Worm (Caenorhabditis elegans): ENCODE measurements around the gene nuo-4.

The nuo-4 gene

DNA sequence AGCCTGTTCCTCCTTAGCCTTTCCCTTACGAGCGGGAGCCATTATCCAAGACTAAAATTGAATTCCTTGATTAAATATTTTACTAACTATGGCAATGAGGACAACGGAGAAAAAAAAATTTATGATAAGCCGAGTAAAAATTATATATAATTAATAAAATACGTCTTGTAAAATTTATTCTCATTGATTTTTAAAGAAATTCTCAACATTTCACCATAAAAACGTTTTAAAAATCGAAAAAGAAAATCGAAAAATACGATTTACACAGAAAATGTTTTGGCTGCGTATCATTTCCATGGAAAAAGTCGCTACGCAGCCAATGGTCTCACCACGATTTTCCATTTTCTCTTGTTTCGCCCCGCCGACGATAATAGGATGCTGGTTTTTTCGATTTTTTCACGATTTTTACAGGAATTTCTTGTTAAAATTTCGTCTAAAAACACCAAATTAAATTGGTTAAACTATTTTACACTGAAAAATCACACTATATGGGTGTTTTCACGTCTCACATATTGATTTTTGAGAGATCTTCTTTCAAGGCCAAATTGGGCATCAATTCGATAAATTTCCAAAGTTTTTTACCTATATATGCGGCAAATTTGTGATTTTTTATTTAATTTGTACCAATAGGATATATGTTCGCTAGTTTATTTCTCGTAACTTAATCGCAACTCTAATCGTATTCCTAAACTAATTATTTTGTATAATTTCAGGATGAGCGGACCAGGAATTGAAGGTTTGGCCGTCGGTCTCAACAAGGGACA lies 21.1 kb upstream of the nuo-4 start, which contains the start of the genes rps-14 and rpl-36:
rps-14 (minus strand) TSS at position 51 of the 764 bp plus-strand sequence.
rpl-36 (plus strand) TSS at position 714 of the 764 bp plus-strand sequence.
- peak in 1 of 2 experiments; percentile 75 for TF ChIP-seq ztf-11 (tag; optimal IDR thresholded peaks at IDR 0.05)
- peak; percentile 78 for TF ChIP-seq C04F5.9 (tag; optimal IDR thresholded peaks at IDR 0.05)
- peak; percentile 66 for TF ChIP-seq fkh-10 (GFP tag; optimal IDR thresholded peaks at IDR 0.05)
- TF ChIP-seq lin-35 (GFP tag; optimal IDR thresholded peaks at IDR 0.05), result peak; percentile 88 to 93
- peak; percentile 82 for TF ChIP-seq snpc-4 (tag; optimal IDR thresholded peaks at IDR 0.05)
- TF ChIP-seq ceh-63 (GFP tag; optimal IDR thresholded peaks at IDR 0.05), result no peak
- peak; percentile 86 for TF ChIP-seq jun-1 (tag; optimal IDR thresholded peaks at IDR 0.05)
- peak; percentile 94 for TF ChIP-seq isw-1 (GFP tag; IDR thresholded peaks at IDR 0.05)
- TF ChIP-seq hpl-2 (GFP tag; optimal IDR thresholded peaks at IDR 0.05), result peak; percentile 78
- peak; percentile 70 for TF ChIP-seq grh-1 (GFP tag; IDR thresholded peaks at IDR 0.05)
- no peak for TF ChIP-seq ces-1 (GFP tag; optimal IDR thresholded peaks at IDR 0.05)
- no peak for TF ChIP-seq sup-37 (GFP tag; optimal IDR thresholded peaks at IDR 0.05)
- TF ChIP-seq irx-1 (tag; optimal IDR thresholded peaks at IDR 0.05), result peak; percentile 83
- peak; percentile 92 for TF ChIP-seq nhr-90 (tag; optimal IDR thresholded peaks at IDR 0.05; ENCODE audit: poor library complexity)
- TF ChIP-seq snu-23 (GFP tag; optimal IDR thresholded peaks at IDR 0.05), result peak; percentile 95
- peak; percentile 77 for TF ChIP-seq lir-3 (tag; optimal IDR thresholded peaks at IDR 0.05; ENCODE audit: poor library complexity)
- peak; percentile 77 for TF ChIP-seq aha-1 (tag; optimal IDR thresholded peaks at IDR 0.05)
- no peak for TF ChIP-seq nhr-12 (tag; optimal IDR thresholded peaks at IDR 0.05)
- peak; percentile 96 for TF ChIP-seq unc-130 (tag; optimal IDR thresholded peaks at IDR 0.05)
- TF ChIP-seq pqm-1 (tag; optimal IDR thresholded peaks at IDR 0.05), result no peak
- TF ChIP-seq fkh-8 (tag; optimal IDR thresholded peaks at IDR 0.05), result peak; percentile 88
- TF ChIP-seq ceh-88 (GFP tag; IDR thresholded peaks at IDR 0.05), result peak; percentile 68
- peak; percentile 87 for TF ChIP-seq tbx-2 (tag; optimal IDR thresholded peaks at IDR 0.05)
- TF ChIP-seq skn-1 (tag; optimal IDR thresholded peaks at IDR 0.05), result peak; percentile 94
- TF ChIP-seq lin-15B (tag; optimal IDR thresholded peaks at IDR 0.05), result peak; percentile 90
- peak; percentile 71 for TF ChIP-seq egl-13 (tag; optimal IDR thresholded peaks at IDR 0.05)
- TF ChIP-seq mdl-1 (tag; optimal IDR thresholded peaks at IDR 0.05), result peak in 1 of 2 experiments; percentile 82
- no peak for TF ChIP-seq C34B4.2 (tag; optimal IDR thresholded peaks at IDR 0.05)
- peak; percentile 92 for TF ChIP-seq nhr-19 (GFP tag; conservative IDR thresholded peaks at IDR 0.05)
- TF ChIP-seq nhr-47 (tag; optimal IDR thresholded peaks at IDR 0.05), result peak; percentile 92
- TF ChIP-seq aly-2 (tag; optimal IDR thresholded peaks at IDR 0.05), result peak; percentile 47
- no peak for TF ChIP-seq sptf-1 (tag; optimal IDR thresholded peaks at IDR 0.05)
- TF ChIP-seq C16A3.4 (tag; optimal IDR thresholded peaks at IDR 0.05), result peak; percentile 96
- TF ChIP-seq lin-13 (GFP tag; optimal IDR thresholded peaks at IDR 0.05), result peak; percentile 87
- TF ChIP-seq nhr-20 (tag; optimal IDR thresholded peaks at IDR 0.05), result peak; percentile 94
- peak; percentile 27 for TF ChIP-seq mef-2 (tag; optimal IDR thresholded peaks at IDR 0.05)
- no peak for TF ChIP-seq unc-62 (GFP tag; optimal IDR thresholded peaks at IDR 0.05)
- TF ChIP-seq rnt-1 (tag; optimal IDR thresholded peaks at IDR 0.05), result peak; percentile 90
- TF ChIP-seq ztf-4 (tag; optimal IDR thresholded peaks at IDR 0.05), result peak; percentile 67
- peak; percentile 96 for TF ChIP-seq mep-1 (tag; optimal IDR thresholded peaks at IDR 0.05)
- TF ChIP-seq hlh-4 (tag; optimal IDR thresholded peaks at IDR 0.05), result no peak
- TF ChIP-seq nhr-84 (tag; optimal IDR thresholded peaks at IDR 0.05), result no peak
- peak; percentile 67 for TF ChIP-seq ceh-8 (GFP tag; optimal IDR thresholded peaks at IDR 0.05)
- TF ChIP-seq nhr-237 (tag; optimal IDR thresholded peaks at IDR 0.05), result peak; percentile 74
- TF ChIP-seq ceh-90 (tag; optimal IDR thresholded peaks at IDR 0.05), result peak; percentile 34
- TF ChIP-seq nhr-76 (tag; optimal IDR thresholded peaks at IDR 0.05), result no peak
- TF ChIP-seq nhr-71 (tag; optimal IDR thresholded peaks at IDR 0.05), result peak; percentile 93
- TF ChIP-seq zip-4 (GFP tag; optimal IDR thresholded peaks at IDR 0.05), result peak; percentile 66
- TF ChIP-seq swsn-7 (tag; optimal IDR thresholded peaks at IDR 0.05), result peak; percentile 92
- no peak for TF ChIP-seq hlh-17 (GFP tag; optimal IDR thresholded peaks at IDR 0.05; ENCODE audit: borderline replicate concordance)
- peak; percentile 84 for TF ChIP-seq fos-1 (tag; optimal IDR thresholded peaks at IDR 0.05)
- peak; percentile 95 to 96 for TF ChIP-seq lsy-2 (tag; optimal IDR thresholded peaks at IDR 0.05)

Data from whole organism, L1 larva.